Worm (Caenorhabditis elegans) whole organism, L4 larva: ENCODE results near the gene rps-12.

Experiments
- D1046.2 ChIP-seq: fragments of 200-800 bp; sonication (Bioruptor generic); IDR thresholded peaks from 2 replicates; pipeline ENCODE4 v1.3.6; 2022; ENCODE audit warnings: missing genetic modification characterization, missing compliant biosample characterization
- R02D3.7 ChIP-seq: fragments of 150-350 bp; sonication (generic microtip); optimal IDR thresholded peaks from 3 replicates; lab custom pipeline; 2014; ENCODE audit warnings: missing biosample characterization, missing genetic modification characterization
- Y105C5A.15 ChIP-seq: fragments of 200-800 bp; sonication (Bioruptor generic); IDR thresholded peaks from 2 replicates; pipeline ENCODE4 v1.3.6; 2022; ENCODE audit warnings: missing genetic modification characterization, missing compliant biosample characterization
- Y5F2A.4 ChIP-seq: fragments of 200-800 bp; sonication (Bioruptor generic); optimal IDR thresholded peaks from 2 replicates; lab custom pipeline; 2018; ENCODE audit warnings: mild to moderate bottlenecking, missing genetic modification characterization, missing compliant biosample characterization
- ZK546.5 ChIP-seq, 2 experiments: sonication (generic microtip); optimal IDR thresholded peaks; 2 replicates each; lab custom pipeline; 2017; ENCODE audit warnings: missing biosample characterization in 2 of 2, missing genetic modification characterization in 2 of 2
- aha-1 ChIP-seq: fragments of 150-350 bp; peaks from one replicate; lab custom pipeline; 2014; ENCODE audit warnings: missing biosample characterization, missing genetic modification characterization
- aly-2 ChIP-seq: sonication (generic microtip); optimal IDR thresholded peaks from 2 replicates; lab custom pipeline; 2018; ENCODE audit warnings: missing biosample characterization, missing genetic modification characterization
- ama-1 ChIP-seq: fragments of 150-350 bp; optimal IDR thresholded peaks from 2 replicates; lab custom pipeline; 2014; ENCODE audit warnings: inconsistent platforms, mixed read lengths
- ceh-20 ChIP-seq: fragments of 200-800 bp; sonication (Bioruptor generic); IDR thresholded peaks from 2 replicates; pipeline ENCODE4 v1.3.6; 2022; ENCODE audit warnings: missing genetic modification reagents, missing genetic modification characterization, missing compliant biosample characterization
- ceh-44 ChIP-seq: fragments of 200-800 bp; sonication (Bioruptor generic); IDR thresholded peaks from 2 replicates; pipeline ENCODE4 v1.3.6; 2022; ENCODE audit warnings: missing genetic modification reagents, missing genetic modification characterization, missing compliant biosample characterization
- ceh-62 ChIP-seq: sonication (generic microtip); optimal IDR thresholded peaks from 2 replicates; lab custom pipeline; 2017; ENCODE audit warnings: missing biosample characterization, missing genetic modification characterization
- cey-2 ChIP-seq: sonication (generic microtip); optimal IDR thresholded peaks from 3 replicates; lab custom pipeline; 2017; ENCODE audit warnings: missing genetic modification characterization, mild to moderate bottlenecking, missing compliant biosample characterization, antibody characterized with exemption, borderline replicate concordance; ENCODE audit not compliant: insufficient read depth
- daf-8 ChIP-seq: fragments of 200-800 bp; sonication (Bioruptor generic); IDR thresholded peaks from 2 replicates; pipeline ENCODE4 v1.3.6; 2022; ENCODE audit warnings: missing genetic modification characterization, missing compliant biosample characterization
- dmd-6 ChIP-seq: fragments of 200-800 bp; sonication (Bioruptor generic); IDR thresholded peaks from 2 replicates; pipeline ENCODE4 v1.3.6; 2022; ENCODE audit warnings: missing genetic modification reagents, missing genetic modification characterization, missing compliant biosample characterization
- dpl-1 ChIP-seq: fragments of 150-350 bp; optimal IDR thresholded peaks from 2 replicates; lab custom pipeline; 2014; ENCODE audit warnings: missing biosample characterization, missing genetic modification reagents, missing genetic modification characterization
- dve-1 ChIP-seq: sonication (generic microtip); optimal IDR thresholded peaks from 2 replicates; lab custom pipeline; 2017; ENCODE audit warnings: antibody characterized with exemption, mild to moderate bottlenecking, missing genetic modification characterization, missing compliant biosample characterization; ENCODE audit not compliant: insufficient read depth
- egl-27 ChIP-seq: sonication (generic microtip); optimal IDR thresholded peaks from 3 replicates; lab custom pipeline; 2017; ENCODE audit warnings: missing biosample characterization, missing genetic modification reagents, missing genetic modification characterization
- egl-43 ChIP-seq: fragments of 200-800 bp; sonication (Bioruptor generic); IDR thresholded peaks from 2 replicates; pipeline ENCODE4 v1.3.6; 2022; ENCODE audit warnings: missing genetic modification reagents, missing genetic modification characterization, missing compliant biosample characterization
- fkh-10 ChIP-seq: fragments of 150-350 bp; optimal IDR thresholded peaks from 2 replicates; lab custom pipeline; 2014; ENCODE audit warnings: missing biosample characterization, missing genetic modification reagents, missing genetic modification characterization
- fos-1 ChIP-seq: fragments of 150-350 bp; optimal IDR thresholded peaks from 2 replicates; lab custom pipeline; 2014; ENCODE audit warnings: missing biosample characterization, missing genetic modification characterization
- gei-8 ChIP-seq: fragments of 200-800 bp; sonication (Bioruptor generic); optimal IDR thresholded peaks from 2 replicates; lab custom pipeline; 2018; ENCODE audit warnings: mild to moderate bottlenecking, missing genetic modification characterization, missing compliant biosample characterization
- hif-1 ChIP-seq, 2 experiments: sonication (generic microtip); optimal IDR thresholded peaks; 2 replicates each; lab custom pipeline; 2016 to 2017; ENCODE audit warnings: missing compliant biosample characterization in 2 of 2, missing genetic modification characterization in 2 of 2, missing genetic modification reagents in 2 of 2, missing genotype in 2 of 2, mild to moderate bottlenecking in 1 of 2
- hmg-1.1 ChIP-seq: fragments of 200-800 bp; sonication (Bioruptor generic); IDR thresholded peaks from 2 replicates; pipeline ENCODE4 v1.3.6; 2022; ENCODE audit warnings: missing genetic modification reagents, missing genetic modification characterization, missing compliant biosample characterization
- jun-1 ChIP-seq: fragments of 150-350 bp; optimal IDR thresholded peaks from 2 replicates; lab custom pipeline; 2014; ENCODE audit warnings: missing biosample characterization, missing genetic modification reagents, missing genetic modification characterization
- lim-7 ChIP-seq: fragments of 200-800 bp; sonication (Bioruptor generic); IDR thresholded peaks from 2 replicates; pipeline ENCODE4 v1.3.6; 2022; ENCODE audit warnings: missing genetic modification characterization, missing compliant biosample characterization
- lin-1 ChIP-seq: fragments of 200-800 bp; sonication (Bioruptor generic); IDR thresholded peaks from 2 replicates; pipeline ENCODE4 v1.3.6; 2022; ENCODE audit warnings: missing genetic modification reagents, missing genetic modification characterization, missing compliant biosample characterization
- lin-13 ChIP-seq: fragments of 150-350 bp; optimal IDR thresholded peaks from 2 replicates; lab custom pipeline; 2014; ENCODE audit warnings: missing biosample characterization, missing genetic modification reagents, missing genetic modification characterization
- lin-29 ChIP-seq: fragments of 200-800 bp; sonication (Bioruptor generic); IDR thresholded peaks from 2 replicates; pipeline ENCODE4 v1.3.6; 2022; ENCODE audit warnings: missing genetic modification reagents, missing genetic modification characterization, missing compliant biosample characterization
- lin-38 ChIP-seq: fragments of 200-800 bp; sonication (Bioruptor generic); IDR thresholded peaks from 2 replicates; pipeline ENCODE4 v1.3.6; 2022; ENCODE audit warnings: missing genetic modification reagents, missing genetic modification characterization, missing compliant biosample characterization
- lsy-2 ChIP-seq, 2 experiments: fragments of 150-350 bp in 1 of 2; sonication (generic microtip) in 1 of 2; optimal IDR thresholded peaks; 2 replicates each; lab custom pipeline; 2014 to 2017; ENCODE audit warnings: missing biosample characterization in 2 of 2, missing genetic modification characterization in 2 of 2
- mdl-1 ChIP-seq, 2 experiments: fragments of 150-350 bp in 1 of 2; sonication (generic microtip) in 1 of 2; optimal IDR thresholded peaks; 2 replicates each; lab custom pipeline; 2014 to 2017; ENCODE audit warnings: missing biosample characterization in 2 of 2, missing genetic modification characterization in 2 of 2
- mdt-29 ChIP-seq: fragments of 200-800 bp; sonication (Bioruptor generic); IDR thresholded peaks from 2 replicates; pipeline ENCODE4 v1.3.6; 2022; ENCODE audit warnings: missing genetic modification reagents, missing genetic modification characterization, missing compliant biosample characterization
- mep-1 ChIP-seq: fragments of 150-350 bp; sonication (generic microtip); optimal IDR thresholded peaks from 3 replicates; lab custom pipeline; 2014; ENCODE audit warnings: missing biosample characterization, missing genetic modification characterization
- nhr-10 ChIP-seq: fragments of 150-350 bp; optimal IDR thresholded peaks from 2 replicates; lab custom pipeline; 2014; ENCODE audit warnings: missing biosample characterization, missing genetic modification characterization
- nhr-11 ChIP-seq: fragments of 150-350 bp; optimal IDR thresholded peaks from 2 replicates; lab custom pipeline; 2014; ENCODE audit warnings: missing biosample characterization, missing genetic modification characterization
- nhr-237 ChIP-seq: sonication (generic microtip); optimal IDR thresholded peaks from 2 replicates; lab custom pipeline; 2017; ENCODE audit warnings: missing biosample characterization, missing genetic modification characterization
- nhr-25 ChIP-seq: sonication (generic microtip); optimal IDR thresholded peaks from 2 replicates; lab custom pipeline; 2017; ENCODE audit warnings: missing genetic modification characterization, mild to moderate bottlenecking, missing compliant biosample characterization, antibody characterized with exemption, moderate library complexity, borderline replicate concordance; ENCODE audit not compliant: insufficient read depth
- nhr-28 ChIP-seq: fragments of 150-350 bp; optimal IDR thresholded peaks from 2 replicates; lab custom pipeline; 2014; ENCODE audit warnings: missing biosample characterization, missing genetic modification characterization
- nhr-48 ChIP-seq: sonication (generic microtip); optimal IDR thresholded peaks from 2 replicates; lab custom pipeline; 2016; ENCODE audit warnings: mild to moderate bottlenecking, missing genetic modification characterization, missing compliant biosample characterization
- nhr-6 ChIP-seq: fragments of 150-350 bp; optimal IDR thresholded peaks from 2 replicates; lab custom pipeline; 2014; ENCODE audit warnings: missing biosample characterization, missing genetic modification characterization
- sdz-12 ChIP-seq: fragments of 200-800 bp; sonication (Bioruptor generic); optimal IDR thresholded peaks from 2 replicates; lab custom pipeline; 2018; ENCODE audit warnings: mild to moderate bottlenecking, missing genetic modification characterization, missing compliant biosample characterization
- set-16 ChIP-seq: fragments of 200-800 bp; sonication (Bioruptor generic); IDR thresholded peaks from 2 replicates; pipeline ENCODE4 v1.3.6; 2022; ENCODE audit warnings: missing genetic modification reagents, missing genetic modification characterization, missing compliant biosample characterization
- skn-1 ChIP-seq: fragments of 150-350 bp; optimal IDR thresholded peaks from 2 replicates; lab custom pipeline; 2014; ENCODE audit warnings: missing biosample characterization, missing genetic modification characterization
- snpc-1.2 ChIP-seq: fragments of 200-800 bp; sonication (Bioruptor generic); IDR thresholded peaks from 2 replicates; pipeline ENCODE4 v1.3.6; 2022; ENCODE audit warnings: missing genetic modification reagents, missing genetic modification characterization, missing compliant biosample characterization
- snpc-4 ChIP-seq: fragments of 150-350 bp; optimal IDR thresholded peaks from 2 replicates; lab custom pipeline; 2014; ENCODE audit warnings: missing biosample characterization, missing genetic modification characterization
- spr-3 ChIP-seq: fragments of 200-800 bp; sonication (Bioruptor generic); optimal IDR thresholded peaks from 2 replicates; lab custom pipeline; 2018; ENCODE audit warnings: mild to moderate bottlenecking, missing genetic modification characterization, missing compliant biosample characterization
- unc-39 ChIP-seq: sonication (generic microtip); optimal IDR thresholded peaks from 2 replicates; lab custom pipeline; 2017; ENCODE audit warnings: missing biosample characterization, missing genetic modification characterization
- unc-62 ChIP-seq, 3 experiments: fragments of 150-350 bp in 1 of 3; sonication (generic microtip); optimal IDR thresholded peaks in 2 of 3; peaks in 1 of 3; 1 replicate in 1 of 3; 2 replicates in 2 of 3; lab custom pipeline; 2014 to 2017; ENCODE audit warnings: missing biosample characterization in 3 of 3, missing genetic modification characterization in 3 of 3, missing genetic modification reagents in 3 of 3, missing genotype in 1 of 3
- zag-1 ChIP-seq: fragments of 150-350 bp; optimal IDR thresholded peaks from 2 replicates; lab custom pipeline; 2014; ENCODE audit warnings: missing biosample characterization, missing genetic modification characterization
- zfp-2 ChIP-seq: sonication (generic microtip); optimal IDR thresholded peaks from 2 replicates; lab custom pipeline; 2016; ENCODE audit warnings: mild to moderate bottlenecking, missing genetic modification characterization, missing compliant biosample characterization
- ztf-11 ChIP-seq: fragments of 150-350 bp; optimal IDR thresholded peaks from 2 replicates; lab custom pipeline; 2014; ENCODE audit warnings: missing biosample characterization, missing genetic modification characterization
- ztf-7 ChIP-seq: fragments of 150-350 bp; optimal IDR thresholded peaks from 2 replicates; lab custom pipeline; 2014; ENCODE audit warnings: missing biosample characterization, missing genetic modification characterization

The rps-12 gene

ce11 chrIII:5721888-5722287, 42.8 kb downstream of the rps-12 start (continued):
- TF ChIP-seq nhr-28 (tag; lab: Kevin White, UChicago) = peak; percentile 67
- no peak for TF ChIP-seq daf-8 (GFP tag; lab: Robert Waterston, UW)
- TF ChIP-seq jun-1 (tag; lab: Kevin White, UChicago) = no peak
- TF ChIP-seq egl-27 (tag; lab: Kevin White, UChicago) = no peak
- TF ChIP-seq dve-1 (tag; lab: Kevin White, UChicago) = peak; percentile 94
- TF ChIP-seq nhr-25 (tag; lab: Kevin White, UChicago) = no peak
- TF ChIP-seq D1046.2 (GFP tag; lab: Robert Waterston, UW) = no peak
- no peak for TF ChIP-seq skn-1
- TF ChIP-seq hif-1 (tag; optimal IDR thresholded peaks at IDR 0.05; lab: Kevin White, UChicago) = peak in 1 of 2 experiments; percentile 88
- TF ChIP-seq mep-1 (tag; lab: Kevin White, UChicago) = peak; percentile 58
- 0 out of 2 replicates have a peak, but pooled peaks have one; percentile 27 for TF ChIP-seq ceh-44 (GFP tag; lab: Robert Waterston, UW)
- TF ChIP-seq aha-1 (tag; lab: Kevin White, UChicago) = peak; percentile 95
- peak; percentile 63 for TF ChIP-seq nhr-48 (tag; lab: Kevin White, UChicago)
- TF ChIP-seq cey-2 (tag; lab: Kevin White, UChicago) = no peak
- no peak for TF ChIP-seq unc-39 (tag; lab: Kevin White, UChicago)
- TF ChIP-seq nhr-10 (tag; lab: Kevin White, UChicago) = no peak
- TF ChIP-seq sdz-12 = no peak
- TF ChIP-seq zfp-2 (tag; lab: Kevin White, UChicago) = no peak
- no peak for TF ChIP-seq R02D3.7 (tag; lab: Kevin White, UChicago)
- no peak for TF ChIP-seq lim-7 (GFP tag; lab: Robert Waterston, UW)
- TF ChIP-seq spr-3 (GFP tag; lab: Kevin White, UChicago) = no peak
- no peak for TF ChIP-seq aly-2
- TF ChIP-seq hmg-1.1 (GFP tag; lab: Robert Waterston, UW) = peak; percentile 35; the same call in 1 of the 2 replicates
- peak in 1 of 2 experiments; percentile 81 for TF ChIP-seq lsy-2 (tag; optimal IDR thresholded peaks at IDR 0.05; lab: Kevin White, UChicago)
- TF ChIP-seq nhr-11 (tag; lab: Kevin White, UChicago) = no peak
- TF ChIP-seq zag-1 (tag; lab: Kevin White, UChicago) = no peak
- TF ChIP-seq lin-13 (GFP tag; lab: Kevin White, UChicago) = no peak
- TF ChIP-seq ZK546.5 (tag; optimal IDR thresholded peaks at IDR 0.05; lab: Kevin White, UChicago) = no peak
- 0 out of 2 replicates have a peak, but pooled peaks have one; percentile 32 for TF ChIP-seq lin-1 (GFP tag; lab: Robert Waterston, UW)
- peak; percentile 66 for TF ChIP-seq lin-38 (GFP tag; lab: Robert Waterston, UW)
- peak in 1 of 2 experiments; percentile 26 for TF ChIP-seq mdl-1 (tag; optimal IDR thresholded peaks at IDR 0.05; lab: Kevin White, UChicago)
- no peak for TF ChIP-seq set-16 (GFP tag; lab: Robert Waterston, UW)
- TF ChIP-seq dmd-6 = peak; percentile 86
- no peak for TF ChIP-seq Y105C5A.15 (GFP tag; lab: Robert Waterston, UW)
- TF ChIP-seq nhr-6 = peak; percentile 11
- no peak for TF ChIP-seq unc-62 (GFP tag; optimal IDR thresholded peaks at IDR 0.05 in 1 of 2; lab: Kevin White, UChicago)
- TF ChIP-seq unc-62 (tag; optimal IDR thresholded peaks at IDR 0.05; lab: Kevin White, UChicago) = no peak
- TF ChIP-seq snpc-1.2 (GFP tag; lab: Robert Waterston, UW) = no peak
- TF ChIP-seq ztf-7 (tag; lab: Kevin White, UChicago) = peak; percentile 55
- no peak for TF ChIP-seq mdt-29 (GFP tag; lab: Robert Waterston, UW)
- no peak for TF ChIP-seq ceh-20
- no peak for TF ChIP-seq Y5F2A.4
- TF ChIP-seq gei-8 (GFP tag; lab: Kevin White, UChicago) = no peak
- no peak for TF ChIP-seq snpc-4 (tag; lab: Kevin White, UChicago)
- no peak for TF ChIP-seq egl-43 (GFP tag; lab: Robert Waterston, UW)
- no peak for TF ChIP-seq lin-29 (GFP tag; lab: Robert Waterston, UW)
- TF ChIP-seq fos-1 (tag; lab: Kevin White, UChicago) = no peak
- TF ChIP-seq ceh-62 = no peak
- TF ChIP-seq dpl-1 = peak; percentile 93
- no peak for TF ChIP-seq ama-1 (lab: Kevin White, UChicago)
- no peak for TF ChIP-seq fkh-10 (GFP tag; lab: Kevin White, UChicago)
- no peak for TF ChIP-seq nhr-237
- no peak for TF ChIP-seq ztf-11 (tag; lab: Kevin White, UChicago)
